Fruit fly (Drosophila melanogaster) whole organism, wandering third instar larva: Measurements from ENCODE around the gene CG12362.
A peak's percentile ranks its signal among the peaks of the same experiment; 100 is the strongest.

ENCODE experiments used
- CG32264 ChIP-seq: fragments of 200-800 bp; sonication (Bioruptor generic); optimal IDR thresholded peaks from 2 replicates; lab custom pipeline; 2016; ENCODE audit warnings: missing biosample characterization, missing genetic modification characterization
- CG9705 ChIP-seq: fragments of 200-800 bp; sonication (Bioruptor generic); optimal IDR thresholded peaks from 2 replicates; lab custom pipeline; 2018; ENCODE audit warnings: missing biosample characterization, mild to moderate bottlenecking, missing genetic modification characterization
- CrebA ChIP-seq: fragments of 200-800 bp; sonication (Bioruptor generic); optimal IDR thresholded peaks from 2 replicates; lab custom pipeline; 2016; ENCODE audit warnings: missing biosample characterization, mild to moderate bottlenecking, missing genetic modification characterization, borderline replicate concordance
- Dif ChIP-seq: fragments of 200-275, 200-300 bp; sonication (Bioruptor generic); optimal IDR thresholded peaks from 2 replicates; lab custom pipeline; 2018; ENCODE audit warnings: missing biosample characterization, missing genetic modification characterization; ENCODE audit not compliant: partially characterized antibody
- HLH106 ChIP-seq: fragments of 200-800 bp; optimal IDR thresholded peaks from 3 replicates; lab custom pipeline; 2019; ENCODE audit warnings: missing biosample characterization, mild to moderate bottlenecking, missing genetic modification characterization, moderate library complexity
- Hnf4 ChIP-seq: fragments of 200-800 bp; sonication (Bioruptor generic); optimal IDR thresholded peaks from 2 replicates; lab custom pipeline; 2016; ENCODE audit warnings: missing biosample characterization, mild to moderate bottlenecking, missing genetic modification characterization
- Hr83 ChIP-seq: fragments of 200-300 bp; sonication (Bioruptor generic); optimal IDR thresholded peaks from 2 replicates; lab custom pipeline; 2016; ENCODE audit warnings: missing biosample characterization, mild to moderate bottlenecking, missing genetic modification characterization, moderate library complexity; ENCODE audit not compliant: poor library complexity, severe bottlenecking
- Jra ChIP-seq: sonication (Bioruptor generic); optimal IDR thresholded peaks from 2 replicates; lab custom pipeline; 2016; ENCODE audit warnings: missing biosample characterization, missing genetic modification characterization
- Mio ChIP-seq: sonication (Bioruptor generic); optimal IDR thresholded peaks from 2 replicates; lab custom pipeline; 2016; ENCODE audit warnings: missing biosample characterization, missing genetic modification characterization
- Myc ChIP-seq: fragments of >200 bp; optimal IDR thresholded peaks from 2 replicates; lab custom pipeline; 2017
- N ChIP-seq: fragments of >200 bp; optimal IDR thresholded peaks from 2 replicates; lab custom pipeline; 2018; ENCODE audit warnings: missing biosample characterization, missing external identifiers, missing genetic modification characterization
- OdsH ChIP-seq: fragments of 200-800 bp; sonication (Bioruptor generic); optimal IDR thresholded peaks from 2 replicates; lab custom pipeline; 2016; ENCODE audit warnings: missing biosample characterization, mild to moderate bottlenecking, missing genetic modification characterization
- Rel ChIP-seq, 2 experiments: fragments of 200-800 bp; sonication (Bioruptor generic) in 1 of 2; optimal IDR thresholded peaks; 2 replicates in 1 of 2; 3 replicates in 1 of 2; lab custom pipeline; 2016 to 2019; ENCODE audit warnings: mild to moderate bottlenecking in 2 of 2, missing biosample characterization in 2 of 2, missing genetic modification characterization in 2 of 2, moderate library complexity in 1 of 2
- Sp1 ChIP-seq: fragments of 200-800 bp; sonication (Bioruptor generic); optimal IDR thresholded peaks from 3 replicates; lab custom pipeline; 2019; ENCODE audit warnings: missing biosample characterization, mild to moderate bottlenecking, missing genetic modification characterization, moderate library complexity
- Vsx2 ChIP-seq: fragments of 200-300, 225-300 bp; sonication (Bioruptor generic); optimal IDR thresholded peaks from 2 replicates; lab custom pipeline; 2018; ENCODE audit warnings: missing biosample characterization, missing genetic modification characterization; ENCODE audit not compliant: partially characterized antibody
- br ChIP-seq: fragments of 200-800 bp; sonication (Bioruptor generic); optimal IDR thresholded peaks from 2 replicates; lab custom pipeline; 2016; ENCODE audit warnings: missing biosample characterization, missing genetic modification characterization
- brk ChIP-seq: fragments of 200-800 bp; sonication (Bioruptor generic); optimal IDR thresholded peaks from 2 replicates; lab custom pipeline; 2016; ENCODE audit warnings: missing biosample characterization, mild to moderate bottlenecking, missing genetic modification characterization
- dl ChIP-seq, 2 experiments: fragments of 175-275, 200-275 bp in 1 of 2; fragments of 200-275 bp in 1 of 2; sonication (Bioruptor generic); optimal IDR thresholded peaks; lab custom pipeline; 2018; ENCODE audit warnings: mild to moderate bottlenecking in 2 of 2, missing biosample characterization in 2 of 2, missing genetic modification characterization in 2 of 2, moderate library complexity in 2 of 2; ENCODE audit not compliant: partially characterized antibody in 2 of 2, insufficient read depth in 1 of 2
- dmrt93B ChIP-seq: fragments of 200-800 bp; sonication (Bioruptor generic); optimal IDR thresholded peaks from 2 replicates; lab custom pipeline; 2018; ENCODE audit warnings: missing biosample characterization, mild to moderate bottlenecking, missing genetic modification characterization
- ey ChIP-seq: fragments of 200-800 bp; sonication (Bioruptor generic); optimal IDR thresholded peaks from 2 replicates; lab custom pipeline; 2016; ENCODE audit warnings: missing biosample characterization, missing genetic modification characterization
- foxo ChIP-seq, 2 experiments: fragments of 200-800 bp; sonication (Bioruptor generic); optimal IDR thresholded peaks; 2 replicates in 1 of 2; 3 replicates in 1 of 2; lab custom pipeline; 2016 to 2017; ENCODE audit warnings: missing biosample characterization in 2 of 2, missing genetic modification characterization in 2 of 2
- fru ChIP-seq: fragments of 200-800 bp; sonication (Bioruptor generic); optimal IDR thresholded peaks from 3 replicates; lab custom pipeline; 2016; ENCODE audit warnings: missing biosample characterization, mild to moderate bottlenecking, missing genetic modification characterization
- h ChIP-seq: fragments of 200-800 bp; sonication (Bioruptor generic); optimal IDR thresholded peaks from 3 replicates; lab custom pipeline; 2016; ENCODE audit warnings: missing biosample characterization, mild to moderate bottlenecking, missing genetic modification characterization
- jim ChIP-seq: fragments of 175-275, 200-325 bp; sonication (Bioruptor generic); optimal IDR thresholded peaks from 2 replicates; lab custom pipeline; 2016; ENCODE audit warnings: missing biosample characterization, mild to moderate bottlenecking, missing genetic modification characterization
- lola ChIP-seq: fragments of >200 bp; optimal IDR thresholded peaks from 2 replicates; lab custom pipeline; 2017; ENCODE audit warnings: missing biosample characterization, missing genetic modification characterization
- pan ChIP-seq: fragments of >200 bp; optimal IDR thresholded peaks from 2 replicates; lab custom pipeline; 2017
- rgr ChIP-seq: fragments of 200-800 bp; sonication (Bioruptor generic); optimal IDR thresholded peaks from 3 replicates; lab custom pipeline; 2016; ENCODE audit warnings: missing biosample characterization, mild to moderate bottlenecking, missing genetic modification characterization
- sage ChIP-seq: fragments of 200-800 bp; sonication (Bioruptor generic); optimal IDR thresholded peaks from 2 replicates; lab custom pipeline; 2016; ENCODE audit warnings: missing biosample characterization, mild to moderate bottlenecking, missing genetic modification characterization
- sv ChIP-seq: fragments of 200-800 bp; sonication (Bioruptor generic); optimal IDR thresholded peaks from 3 replicates; lab custom pipeline; 2016; ENCODE audit warnings: missing biosample characterization, missing genetic modification characterization
- woc ChIP-seq: sonication (Bioruptor generic); optimal IDR thresholded peaks from 2 replicates; lab custom pipeline; 2016; ENCODE audit warnings: missing biosample characterization, mild to moderate bottlenecking, missing genetic modification characterization

The CG12362 gene

dm6 chr3L:10412518-10412917, at the start of gene CG12362:
Gene CG12362 (plus strand): TSS chr3L:10412818.
- no peak for TF ChIP-seq CG32264
- TF ChIP-seq Mio: no peak
- TF ChIP-seq N (GFP tag; lab: Kevin White, UChicago): no peak
- TF ChIP-seq HLH106 (tag; lab: Kevin White, UChicago): no peak
- no peak for TF ChIP-seq Dif (GFP tag; lab: Kevin White, UChicago)
- TF ChIP-seq Vsx2: no peak
- TF ChIP-seq Jra (GFP tag; lab: Kevin White, UChicago): no peak

dm6 chr3L:10363298-10364097, 49.1 kb upstream of the CG12362 start:
- TF ChIP-seq Vsx2 (peak; percentile 62), fru (GFP tag; lab: Kevin White, UChicago) (peak; percentile 53), br (GFP tag; lab: Kevin White, UChicago) (peak; percentile 38), Hnf4 (GFP tag; lab: Kevin White, UChicago) (peak; percentile 18), CG32264 (peak; percentile 53), Sp1 (GFP tag; lab: Kevin White, UChicago) (peak; percentile 62), Dif (GFP tag; lab: Kevin White, UChicago) (peak; percentile 46), jim (peak; percentile 37), woc (GFP tag; lab: Kevin White, UChicago) (no peak), rgr (GFP tag; lab: Kevin White, UChicago) (peak; percentile 69), ey (GFP tag; lab: Kevin White, UChicago) (no peak), dl (GFP tag; optimal IDR thresholded peaks at IDR 0.05; lab: Kevin White, UChicago; ENCODE audit: insufficient read depth in 1 of 2, partially characterized antibody in 2 of 2) (peak in 1 of 2 experiments; percentile 1), OdsH (GFP tag; lab: Kevin White, UChicago) (no peak), pan (lab: Kevin White, UChicago) (no peak), foxo (GFP tag; optimal IDR thresholded peaks at IDR 0.05; lab: Kevin White, UChicago) (peak; percentile 11 to 79), Rel (GFP tag; optimal IDR thresholded peaks at IDR 0.05; lab: Kevin White, UChicago) (peak; percentile 79), Rel (tag; optimal IDR thresholded peaks at IDR 0.05; lab: Kevin White, UChicago) (peak; percentile 36), brk (GFP tag; lab: Kevin White, UChicago) (peak; percentile 78), HLH106 (tag; lab: Kevin White, UChicago) (peak; percentile 6), h (GFP tag; lab: Kevin White, UChicago) (peak; percentile 65), sage (GFP tag; lab: Kevin White, UChicago) (peak; percentile 85), Myc (lab: Kevin White, UChicago) (no peak), Jra (GFP tag; lab: Kevin White, UChicago) (no peak), CrebA (GFP tag; lab: Kevin White, UChicago) (peak; percentile 56), Hr83 (peak; percentile 77)

dm6 chr3L:10364906-10365305, 47.7 kb upstream of the CG12362 start:
- TF ChIP-seq Hnf4 (GFP tag; lab: Kevin White, UChicago) (no peak), CrebA (GFP tag; lab: Kevin White, UChicago) (peak; percentile 28), rgr (GFP tag; lab: Kevin White, UChicago) (no peak), Sp1 (GFP tag; lab: Kevin White, UChicago) (no peak), CG9705 (no peak), lola (GFP tag; lab: Kevin White, UChicago) (no peak), Rel (GFP tag; optimal IDR thresholded peaks at IDR 0.05; lab: Kevin White, UChicago) (peak; percentile 33), Rel (tag; optimal IDR thresholded peaks at IDR 0.05; lab: Kevin White, UChicago) (peak; percentile 3), jim (no peak), ey (GFP tag; lab: Kevin White, UChicago) (no peak)

dm6 chr3L:10365641-10366275, 46.9 kb upstream of the CG12362 start:
- no peak for TF ChIP-seq HLH106 (tag; lab: Kevin White, UChicago)
- TF ChIP-seq OdsH (GFP tag; lab: Kevin White, UChicago): no peak
- TF ChIP-seq sage (GFP tag; lab: Kevin White, UChicago): no peak
- no peak for TF ChIP-seq sv (GFP tag; lab: Kevin White, UChicago)
- TF ChIP-seq dmrt93B (GFP tag; lab: Kevin White, UChicago): no peak
- no peak for TF ChIP-seq CG32264
- TF ChIP-seq Hr83: no peak
- no peak for TF ChIP-seq rgr (GFP tag; lab: Kevin White, UChicago)
- TF ChIP-seq lola (GFP tag; lab: Kevin White, UChicago): no peak
- TF ChIP-seq Dif (GFP tag; lab: Kevin White, UChicago): no peak
- TF ChIP-seq woc (GFP tag; lab: Kevin White, UChicago): no peak
- TF ChIP-seq jim: no peak
- no peak for TF ChIP-seq N (GFP tag; lab: Kevin White, UChicago)
- TF ChIP-seq Vsx2: no peak
- no peak for TF ChIP-seq h (GFP tag; lab: Kevin White, UChicago)
- no peak for TF ChIP-seq foxo (GFP tag; optimal IDR thresholded peaks at IDR 0.05; lab: Kevin White, UChicago)
- TF ChIP-seq br (GFP tag; lab: Kevin White, UChicago): no peak
